Fruit fly (Drosophila melanogaster): ENCODE measurements around the gene CG18823.
A peak's percentile ranks its signal among the peaks of the same experiment; 100 is the strongest.

CG18823 gene

dm6 chrX:966818-967217, 23.5 kb upstream of the CG18823 start (continued):
- TF ChIP-seq nmo (GFP tag; optimal IDR thresholded peaks at IDR 0.05) = peak; percentile 9
- TF ChIP-seq CG34376 (GFP tag; optimal IDR thresholded peaks at IDR 0.05) = no peak
- no peak for TF ChIP-seq Mad (GFP tag; optimal IDR thresholded peaks at IDR 0.05)
- TF ChIP-seq Ets65A (GFP tag) = peak; percentile 58
- TF ChIP-seq CG17361 (GFP tag; IDR thresholded peaks at IDR 0.05) = 0 out of 3 replicates have a peak, but pooled peaks have one; percentile 25
- peak; percentile 45 for TF ChIP-seq CG13296 (GFP tag; optimal IDR thresholded peaks at IDR 0.05)
- no peak for TF ChIP-seq btn (GFP tag; optimal IDR thresholded peaks at IDR 0.05)
- no peak for TF ChIP-seq Chrac-16 (GFP tag; optimal IDR thresholded peaks at IDR 0.05)
- TF ChIP-seq z (GFP tag; IDR thresholded peaks at IDR 0.05) = no peak
- TF ChIP-seq CG32772 (GFP tag; IDR thresholded peaks at IDR 0.05) = peak; percentile 31; the same call in 1 of the 2 replicates
- peak; percentile 1 for TF ChIP-seq CG12071 (GFP tag; optimal IDR thresholded peaks at IDR 0.05)
- TF ChIP-seq CG12391 (tag; optimal IDR thresholded peaks at IDR 0.05) = peak; percentile 25
- peak; percentile 21 for TF ChIP-seq ind (GFP tag; optimal IDR thresholded peaks at IDR 0.05)
- TF ChIP-seq CG11456 (GFP tag; IDR thresholded peaks at IDR 0.05) = 0 out of 3 replicates have a peak, but pooled peaks have one; percentile 53
- TF ChIP-seq CG3281 (GFP tag; optimal IDR thresholded peaks at IDR 0.05) = peak; percentile 40
- peak; percentile 56 for TF ChIP-seq ttk (GFP tag; IDR thresholded peaks at IDR 0.05)
- TF ChIP-seq trh (GFP tag; optimal IDR thresholded peaks at IDR 0.05) = no peak
- TF ChIP-seq cwo (GFP tag; optimal IDR thresholded peaks at IDR 0.05) = peak; percentile 48
- no peak for TF ChIP-seq Drgx (GFP tag; IDR thresholded peaks at IDR 0.05)
- TF ChIP-seq dysf (GFP tag; IDR thresholded peaks at IDR 0.05) = peak; percentile 67; the same call in 2 of the 3 replicates
- TF ChIP-seq dm (GFP tag; optimal IDR thresholded peaks at IDR 0.05) = no peak
- TF ChIP-seq Camta (GFP tag; optimal IDR thresholded peaks at IDR 0.05) = no peak
- TF ChIP-seq CG11085 (GFP tag; IDR thresholded peaks at IDR 0.05) = no peak
- no peak for TF ChIP-seq BEAF-32 (GFP tag; optimal IDR thresholded peaks at IDR 0.05)
- TF ChIP-seq CG18619 (GFP tag; optimal IDR thresholded peaks at IDR 0.05) = peak; percentile 4
- no peak for TF ChIP-seq CHES-1-like (GFP tag; optimal IDR thresholded peaks at IDR 0.05)
- TF ChIP-seq Dbx (GFP tag; IDR thresholded peaks at IDR 0.05) = peak; percentile 40; the same call in 1 of the 3 replicates
- no peak for TF ChIP-seq crp (GFP tag; optimal IDR thresholded peaks at IDR 0.05)
- TF ChIP-seq abd-A (tag; optimal IDR thresholded peaks at IDR 0.05) = no peak
- TF ChIP-seq pan (optimal IDR thresholded peaks at IDR 0.05) = no peak
- TF ChIP-seq pan (GFP tag; optimal IDR thresholded peaks at IDR 0.05 in 1 of 2, IDR thresholded peaks at IDR 0.05 in 1 of 2) = peak in 1 of 2 experiments; percentile 33
- TF ChIP-seq sug (tag; optimal IDR thresholded peaks at IDR 0.05) = peak; percentile 3
- TF ChIP-seq CG34224 (GFP tag; IDR thresholded peaks at IDR 0.05; ENCODE audit: partially characterized antibody) = no peak
- peak; percentile 5 for TF ChIP-seq CG9727 (GFP tag; optimal IDR thresholded peaks at IDR 0.05)
- no peak for TF ChIP-seq Sry-δ (GFP tag; optimal IDR thresholded peaks at IDR 0.05)
- TF ChIP-seq ap (GFP tag; IDR thresholded peaks at IDR 0.05) = no peak
- peak; percentile 32 for TF ChIP-seq oc (tag; optimal IDR thresholded peaks at IDR 0.05)
- TF ChIP-seq lab (GFP tag; optimal IDR thresholded peaks at IDR 0.05) = peak; percentile 76
- TF ChIP-seq CG10959 (GFP tag; IDR thresholded peaks at IDR 0.05) = no peak
- TF ChIP-seq gfzf (GFP tag; optimal IDR thresholded peaks at IDR 0.05) = no peak
- TF ChIP-seq E2f1 (GFP tag; IDR thresholded peaks at IDR 0.05) = 0 out of 2 replicates have a peak, but pooled peaks have one; percentile 9

DNA sequence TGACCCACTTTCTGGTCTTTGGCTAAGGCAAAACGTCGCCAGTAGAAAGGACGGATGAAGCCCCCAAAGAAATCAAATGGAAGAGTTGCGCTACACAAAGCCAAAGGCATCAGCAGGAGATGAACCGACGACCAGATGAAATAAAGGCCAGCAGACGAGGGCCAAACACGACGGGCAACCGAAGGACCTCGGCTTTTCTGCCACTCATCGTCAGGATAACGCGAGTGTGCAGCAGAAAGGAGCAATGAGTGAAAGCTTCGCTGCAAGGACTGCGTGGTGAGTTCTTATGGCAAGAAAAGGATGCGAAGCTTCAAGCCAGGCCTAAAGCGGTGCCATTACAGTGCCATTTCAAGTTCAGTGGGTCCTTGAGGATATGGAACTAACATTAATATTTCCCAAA, 4.4 kb upstream of the CG18823 start:
- TF ChIP-seq CG9215 (GFP tag; IDR thresholded peaks at IDR 0.05) (no peak), fd64A (GFP tag; optimal IDR thresholded peaks at IDR 0.05) (no peak), ems (GFP tag; optimal IDR thresholded peaks at IDR 0.05) (no peak), z (GFP tag; IDR thresholded peaks at IDR 0.05) (peak; percentile 80), Eip74EF (GFP tag; optimal IDR thresholded peaks at IDR 0.05) (no peak), Deaf1 (tag; optimal IDR thresholded peaks at IDR 0.05) (peak; percentile 87)
